Fruit fly (Drosophila melanogaster) whole organism, embryonic: Measurements from ENCODE around the gene Sym.

Source experiments
- cas ChIP-seq: fragments of 200-800 bp; sonication (Bioruptor generic); IDR thresholded peaks from 2 replicates; pipeline ENCODE4 v1.3.6; 2022; ENCODE audit warnings: missing biosample characterization, missing genetic modification characterization
- onecut ChIP-seq: fragments of 200-800 bp; sonication (Bioruptor generic); IDR thresholded peaks from 2 replicates; pipeline ENCODE4 v1.3.6; 2022; ENCODE audit warnings: missing biosample characterization, missing genetic modification characterization
- slp2 ChIP-seq: fragments of 200-800 bp; sonication (Bioruptor generic); optimal IDR thresholded peaks from 2 replicates; lab custom pipeline; 2016; ENCODE audit warnings: missing biosample characterization, missing genetic modification characterization

- no peak for TF ChIP-seq slp2 (GFP tag; lab: Kevin White, UChicago)
- peak; percentile 46; the same call in 1 of the 2 replicates for TF ChIP-seq onecut (GFP tag; lab: Robert Waterston, UW)
- TF ChIP-seq cas (GFP tag; lab: Robert Waterston, UW) = no peak
Measured at dm6 chr3R:5742278-5743196, at the start of gene Sym, which contains the start of gene Madm.
